Fruit fly (Drosophila melanogaster) whole organism, prepupa: Measurements from ENCODE around the gene Cad96Cb.

ENCODE experiments used
- Blimp-1 ChIP-seq: fragments of 200-800 bp; sonication (Bioruptor generic); optimal IDR thresholded peaks from 3 replicates; lab custom pipeline; 2017; ENCODE audit warnings: missing biosample characterization, missing genetic modification characterization, mild to moderate bottlenecking, moderate library complexity, missing genetic modification reagents
- CG10631 ChIP-seq: fragments of 200-800 bp; sonication (Bioruptor generic); optimal IDR thresholded peaks from 2 replicates; lab custom pipeline; 2016; ENCODE audit warnings: missing biosample characterization, missing genetic modification characterization
- CG11294 ChIP-seq: fragments of 200-800 bp; sonication (Bioruptor generic); IDR thresholded peaks from 2 replicates; pipeline ENCODE4 v1.3.6; 2022; ENCODE audit warnings: missing biosample characterization, missing genetic modification characterization
- CG11902 ChIP-seq: fragments of 200-800 bp; sonication (Bioruptor generic); optimal IDR thresholded peaks from 3 replicates; lab custom pipeline; 2016; ENCODE audit warnings: missing biosample characterization, missing genetic modification characterization
- CG15336 ChIP-seq: fragments of 200-800 bp; sonication (Bioruptor generic); IDR thresholded peaks from 2 replicates; pipeline ENCODE4 v1.3.6; 2022; ENCODE audit warnings: missing biosample characterization, missing genetic modification characterization
- CG1621 ChIP-seq: fragments of 200-800 bp; sonication (Bioruptor generic); optimal IDR thresholded peaks from 3 replicates; lab custom pipeline; 2018; ENCODE audit warnings: missing biosample characterization, mild to moderate bottlenecking, missing genetic modification characterization
- CG16779 ChIP-seq: fragments of 200-800 bp; sonication (Bioruptor generic); optimal IDR thresholded peaks from 3 replicates; lab custom pipeline; 2017; ENCODE audit warnings: missing biosample characterization, mild to moderate bottlenecking, missing genetic modification characterization
- CG3032 ChIP-seq: fragments of 200-800 bp; optimal IDR thresholded peaks from 2 replicates; lab custom pipeline; 2019; ENCODE audit warnings: missing biosample characterization, mild to moderate bottlenecking, missing genetic modification characterization, moderate library complexity
- CG31627 ChIP-seq: fragments of 200-800 bp; sonication (Bioruptor generic); optimal IDR thresholded peaks from 3 replicates; lab custom pipeline; 2016; ENCODE audit warnings: missing biosample characterization, missing genetic modification characterization
- CG4318 ChIP-seq: fragments of 200-800 bp; sonication (Bioruptor generic); optimal IDR thresholded peaks from 3 replicates; lab custom pipeline; 2017; ENCODE audit warnings: missing biosample characterization, mild to moderate bottlenecking, missing genetic modification characterization
- CG6163 ChIP-seq: fragments of 200-800 bp; sonication (Bioruptor generic); IDR thresholded peaks from 3 replicates; pipeline ENCODE4 v1.3.6; 2022; ENCODE audit warnings: missing biosample characterization, missing genetic modification characterization
- CG6808 ChIP-seq: fragments of 200-800 bp; sonication (Bioruptor generic); optimal IDR thresholded peaks from 3 replicates; lab custom pipeline; 2017; ENCODE audit warnings: missing biosample characterization, missing genetic modification characterization, mild to moderate bottlenecking, moderate library complexity, missing genetic modification reagents
- CG6854 ChIP-seq: fragments of 200-800 bp; sonication (Bioruptor generic); optimal IDR thresholded peaks from 2 replicates; lab custom pipeline; 2017; ENCODE audit warnings: missing biosample characterization, mild to moderate bottlenecking, missing genetic modification characterization
- CG8119 ChIP-seq: fragments of 200-800 bp; sonication (Bioruptor generic); IDR thresholded peaks from 3 replicates; pipeline ENCODE4 v1.3.6; 2022; ENCODE audit warnings: missing biosample characterization, missing genetic modification characterization
- CG8319 ChIP-seq: fragments of 200-800 bp; sonication (Bioruptor generic); optimal IDR thresholded peaks from 3 replicates; lab custom pipeline; 2016; ENCODE audit warnings: missing biosample characterization, missing genetic modification characterization
- Eip75B ChIP-seq: fragments of 200-800 bp; sonication (Bioruptor generic); optimal IDR thresholded peaks from 3 replicates; lab custom pipeline; 2016; ENCODE audit warnings: missing biosample characterization, missing genetic modification characterization
- Eip78C ChIP-seq: fragments of 200-800 bp; sonication (Bioruptor generic); peaks from one replicate; lab custom pipeline; 2016; ENCODE audit warnings: missing biosample characterization, missing genetic modification characterization
- Ets21C ChIP-seq: fragments of 200-800 bp; sonication (Bioruptor generic); optimal IDR thresholded peaks from 3 replicates; lab custom pipeline; 2016; ENCODE audit warnings: missing biosample characterization, missing genetic modification characterization
- Ets96B ChIP-seq: fragments of 200-800 bp; optimal IDR thresholded peaks from 2 replicates; lab custom pipeline; 2019; ENCODE audit warnings: missing biosample characterization, mild to moderate bottlenecking, missing genetic modification characterization, moderate library complexity
- Hr39 ChIP-seq: fragments of 200-800 bp; sonication (Bioruptor generic); optimal IDR thresholded peaks from 2 replicates; lab custom pipeline; 2016; ENCODE audit warnings: missing biosample characterization, missing genetic modification characterization
- Met ChIP-seq: fragments of 200-800 bp; sonication (Bioruptor generic); optimal IDR thresholded peaks from 3 replicates; lab custom pipeline; 2016; ENCODE audit warnings: missing biosample characterization, missing genetic modification characterization
- OdsH ChIP-seq: fragments of 200-800 bp; sonication (Bioruptor generic); optimal IDR thresholded peaks from 3 replicates; lab custom pipeline; 2016; ENCODE audit warnings: missing biosample characterization, missing genetic modification characterization
- Smox ChIP-seq: fragments of 200-800 bp; sonication (Bioruptor generic); optimal IDR thresholded peaks from 3 replicates; lab custom pipeline; 2016; ENCODE audit warnings: missing biosample characterization, missing genetic modification characterization
- Sox102F ChIP-seq: fragments of 200-800 bp; sonication (Bioruptor generic); optimal IDR thresholded peaks from 2 replicates; lab custom pipeline; 2016; ENCODE audit warnings: missing biosample characterization, mild to moderate bottlenecking, missing genetic modification characterization
- Sox14 ChIP-seq: fragments of 200-800 bp; sonication (Bioruptor generic); optimal IDR thresholded peaks from 3 replicates; lab custom pipeline; 2016; ENCODE audit warnings: missing biosample characterization, missing genetic modification characterization
- Sox15 ChIP-seq: fragments of 200-800 bp; sonication (Bioruptor generic); optimal IDR thresholded peaks from 3 replicates; lab custom pipeline; 2016; ENCODE audit warnings: missing biosample characterization, missing genetic modification characterization
- achi ChIP-seq: fragments of 200-800 bp; sonication (Bioruptor generic); optimal IDR thresholded peaks from 3 replicates; lab custom pipeline; 2016; ENCODE audit warnings: missing biosample characterization, missing genetic modification characterization
- acj6 ChIP-seq: fragments of 200-800 bp; sonication (Bioruptor generic); optimal IDR thresholded peaks from 3 replicates; lab custom pipeline; 2016; ENCODE audit warnings: missing biosample characterization, missing genetic modification characterization
- cyc ChIP-seq: fragments of 200-800 bp; sonication (Bioruptor generic); optimal IDR thresholded peaks from 3 replicates; lab custom pipeline; 2016; ENCODE audit warnings: missing biosample characterization, missing genetic modification characterization
- esn ChIP-seq: fragments of 200-800 bp; sonication (Bioruptor generic); optimal IDR thresholded peaks from 2 replicates; lab custom pipeline; 2016; ENCODE audit warnings: missing biosample characterization, mild to moderate bottlenecking, missing genetic modification characterization, moderate library complexity
- lz ChIP-seq: fragments of 200-800 bp; sonication (Bioruptor generic); optimal IDR thresholded peaks from 3 replicates; lab custom pipeline; 2016; ENCODE audit warnings: missing biosample characterization, missing genetic modification characterization
- pdm3 ChIP-seq: fragments of 200-800 bp; sonication (Bioruptor generic); optimal IDR thresholded peaks from 3 replicates; lab custom pipeline; 2016; ENCODE audit warnings: missing biosample characterization, missing genetic modification characterization
- salr ChIP-seq, 2 experiments: fragments of 200-800 bp; sonication (Bioruptor generic); optimal IDR thresholded peaks; 3 replicates each; lab custom pipeline; 2016 to 2018; ENCODE audit warnings: missing biosample characterization in 2 of 2, missing genetic modification characterization in 2 of 2, mild to moderate bottlenecking in 1 of 2
- ss ChIP-seq, 2 experiments: fragments of 200-800 bp; sonication (Bioruptor generic); optimal IDR thresholded peaks; 2 replicates in 1 of 2; 3 replicates in 1 of 2; lab custom pipeline; 2017 to 2018; ENCODE audit warnings: mild to moderate bottlenecking in 2 of 2, missing biosample characterization in 2 of 2, missing genetic modification characterization in 2 of 2, moderate library complexity in 1 of 2
- topi ChIP-seq: fragments of 200-800 bp; sonication (Bioruptor generic); optimal IDR thresholded peaks from 3 replicates; lab custom pipeline; 2016; ENCODE audit warnings: missing biosample characterization, missing genetic modification characterization
- vri ChIP-seq: fragments of 200-800 bp; sonication (Bioruptor generic); optimal IDR thresholded peaks from 3 replicates; lab custom pipeline; 2016; ENCODE audit warnings: missing biosample characterization, mild to moderate bottlenecking, missing genetic modification characterization

Gene Cad96Cb

dm6 chr3R:25194723-25195577, 37.2 kb downstream of the Cad96Cb start, which contains the start of gene CG13653:
Gene CG13653, plus strand, starts transcription at chr3R:25195527.
- TF ChIP-seq CG1621 (tag; lab: Kevin White, UChicago) = no peak

DNA sequence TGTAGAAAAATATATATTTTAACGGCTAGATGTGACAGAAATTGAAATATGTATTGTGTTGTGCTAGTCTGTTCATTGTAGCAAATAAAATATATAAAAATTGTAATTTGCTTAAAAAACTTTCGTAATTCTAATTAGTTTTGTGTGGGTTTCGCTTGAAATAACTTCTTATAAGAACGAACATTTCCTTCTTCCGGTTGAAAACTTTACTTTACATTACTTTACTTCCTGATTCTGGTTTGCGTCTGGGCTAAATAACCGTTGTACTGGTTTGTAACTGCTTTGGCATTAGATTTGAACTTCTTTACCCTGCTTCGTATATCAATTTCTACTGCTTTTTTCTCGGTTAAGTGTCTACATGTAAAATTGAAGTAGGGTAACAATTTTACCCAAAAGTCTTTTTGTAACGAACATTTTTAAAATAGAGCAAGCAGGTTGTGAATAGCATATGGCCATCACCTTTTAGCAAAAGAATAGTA, 38.4 kb downstream of the Cad96Cb start, which contains the start of gene lobo:
Gene lobo, minus strand, starts transcription at position 51 of the 479 bp plus-strand sequence.
- TF ChIP-seq OdsH (GFP tag; lab: Kevin White, UChicago) (peak; percentile 22), ss (GFP tag; optimal IDR thresholded peaks at IDR 0.05; lab: Kevin White, UChicago) (no peak), Met (GFP tag; lab: Kevin White, UChicago) (peak; percentile 35), achi (no peak), Smox (GFP tag; lab: Kevin White, UChicago) (peak; percentile 3), CG6808 (GFP tag; lab: Kevin White, UChicago) (no peak), lz (GFP tag; lab: Kevin White, UChicago) (peak; percentile 27), Eip78C (GFP tag; lab: Kevin White, UChicago) (peak; percentile 54), CG6163 (GFP tag; lab: Robert Waterston, UW) (peak; percentile 66; the same call in 2 of the 3 replicates), cyc (GFP tag; lab: Kevin White, UChicago) (peak; percentile 6), CG31627 (GFP tag; lab: Kevin White, UChicago) (peak; percentile 15), pdm3 (peak; percentile 20), Hr39 (GFP tag; lab: Kevin White, UChicago) (peak; percentile 34), Eip75B (GFP tag; lab: Kevin White, UChicago) (peak; percentile 25), CG11902 (GFP tag; lab: Kevin White, UChicago) (no peak), CG6854 (GFP tag; lab: Kevin White, UChicago) (peak; percentile 96), salr (GFP tag; optimal IDR thresholded peaks at IDR 0.05; lab: Kevin White, UChicago) (no peak), CG3032 (peak; percentile 33)

DNA sequence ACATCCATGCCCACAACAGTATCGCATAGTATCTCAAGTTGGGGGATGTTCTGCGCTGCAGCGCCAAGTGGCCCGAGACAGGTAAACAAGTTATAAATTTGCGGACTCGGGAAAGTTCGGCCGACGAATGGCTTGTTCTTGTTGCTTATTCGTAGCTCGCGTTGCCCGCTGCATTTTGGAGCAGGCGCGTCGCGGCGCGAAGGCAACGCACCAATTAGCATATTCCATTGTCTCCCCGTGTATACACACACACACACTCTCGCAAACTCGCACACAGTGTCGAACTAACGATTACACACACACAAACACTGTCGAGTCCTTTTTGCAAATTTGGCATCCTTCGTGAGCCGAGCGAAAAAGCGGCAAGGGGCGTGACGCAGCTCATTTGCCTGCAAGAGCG, 43.1 kb downstream of the Cad96Cb start:
- TF ChIP-seq CG8119 (no peak), esn (no peak), CG3032 (no peak), CG4318 (GFP tag; lab: Kevin White, UChicago) (no peak), CG11294 (GFP tag; lab: Robert Waterston, UW) (no peak), Met (GFP tag; lab: Kevin White, UChicago) (no peak), Eip78C (GFP tag; lab: Kevin White, UChicago) (peak; percentile 23), Smox (GFP tag; lab: Kevin White, UChicago) (no peak)

- TF ChIP-seq CG10631 (GFP tag; lab: Kevin White, UChicago) = no peak
- no peak for TF ChIP-seq CG11294 (GFP tag; lab: Robert Waterston, UW)
- TF ChIP-seq ss (GFP tag; optimal IDR thresholded peaks at IDR 0.05; lab: Kevin White, UChicago) = peak in 1 of 2 experiments; percentile 43
- TF ChIP-seq Ets21C (GFP tag; lab: Kevin White, UChicago) = no peak
- no peak for TF ChIP-seq achi
- no peak for TF ChIP-seq Sox15
- TF ChIP-seq acj6 = no peak
- peak; percentile 38 for TF ChIP-seq Eip78C (GFP tag; lab: Kevin White, UChicago)
Observed at dm6 chr3R:25184540-25184939, 47.6 kb downstream of the Cad96Cb start.

DNA sequence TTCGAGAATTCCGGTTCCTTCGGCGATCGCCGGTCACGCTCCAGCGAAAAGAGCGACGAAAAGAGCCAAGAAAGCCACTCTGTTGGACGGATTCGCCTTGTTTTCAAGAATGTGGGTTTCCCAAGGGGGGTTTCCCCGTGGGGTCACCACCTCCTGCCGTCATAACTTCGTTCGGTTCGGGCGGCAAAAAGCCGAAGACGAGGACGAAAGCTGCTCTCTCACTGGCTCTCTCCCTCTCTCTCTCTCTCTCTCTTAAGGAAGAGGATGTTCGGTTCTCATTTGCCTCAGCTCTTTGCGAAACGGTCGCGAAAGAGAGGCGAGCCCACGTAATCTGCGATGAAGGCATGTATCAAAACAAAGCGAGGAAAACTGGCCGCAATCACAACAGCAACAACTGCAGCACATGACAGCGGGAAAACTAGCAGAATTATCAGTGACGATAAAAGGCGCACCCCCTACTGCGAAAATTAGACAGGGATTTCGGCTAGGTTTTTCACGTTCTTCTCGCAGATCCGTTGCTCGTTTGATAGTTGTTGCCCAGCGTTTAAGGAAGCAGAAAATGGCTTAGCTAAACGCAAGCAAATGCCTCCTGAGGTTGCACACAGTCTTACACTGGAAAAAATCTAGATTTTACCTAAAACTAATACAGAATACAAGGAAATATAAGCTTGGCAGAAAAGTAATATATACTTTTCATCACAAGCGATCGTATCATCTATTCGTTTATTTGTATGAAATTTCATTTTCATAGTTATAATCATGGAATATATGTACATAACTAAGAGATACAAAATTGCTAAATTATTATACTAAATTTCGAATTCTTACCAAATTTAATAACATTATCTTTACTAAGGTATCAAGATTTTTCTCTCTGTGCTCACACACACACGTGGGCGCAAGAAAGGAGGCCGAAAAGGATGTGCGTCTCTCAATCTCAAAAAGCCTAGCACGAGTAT, 48.4 kb downstream of the Cad96Cb start, which contains the start of gene dan:
Gene dan, plus strand, starts transcription at position 900 of the 959 bp plus-strand sequence.
- TF ChIP-seq CG11902 (GFP tag; lab: Kevin White, UChicago) = no peak
- no peak for TF ChIP-seq CG6808 (GFP tag; lab: Kevin White, UChicago)
- no peak for TF ChIP-seq Blimp-1 (GFP tag; lab: Kevin White, UChicago)
- no peak for TF ChIP-seq vri (GFP tag; lab: Kevin White, UChicago)
- TF ChIP-seq Ets96B (tag; lab: Kevin White, UChicago) = peak; percentile 50
- TF ChIP-seq CG1621 (tag; lab: Kevin White, UChicago) = peak; percentile 38
- TF ChIP-seq cyc (GFP tag; lab: Kevin White, UChicago) = peak; percentile 30
- no peak for TF ChIP-seq Sox14 (GFP tag; lab: Kevin White, UChicago)
- TF ChIP-seq CG3032 = peak; percentile 52
- TF ChIP-seq CG4318 (GFP tag; lab: Kevin White, UChicago) = no peak
- TF ChIP-seq topi (GFP tag; lab: Kevin White, UChicago) = peak; percentile 34
- peak; percentile 31 for TF ChIP-seq OdsH (GFP tag; lab: Kevin White, UChicago)
- no peak for TF ChIP-seq Sox15
- TF ChIP-seq Sox102F = peak; percentile 30
- peak; percentile 35; the same call in 1 of the 3 replicates for TF ChIP-seq CG8119
- no peak for TF ChIP-seq CG15336
- TF ChIP-seq CG16779 (tag; lab: Kevin White, UChicago) = no peak
- TF ChIP-seq CG11294 (GFP tag; lab: Robert Waterston, UW) = no peak
- no peak for TF ChIP-seq Smox (GFP tag; lab: Kevin White, UChicago)
- TF ChIP-seq CG8319 (GFP tag; lab: Kevin White, UChicago) = peak; percentile 57
- no peak for TF ChIP-seq Hr39 (GFP tag; lab: Kevin White, UChicago)
